Fruit fly (Drosophila melanogaster) whole organism, prepupa: ENCODE measurements around the gene CG31051.

Experiments used
- Blimp-1 ChIP-seq: fragments of 200-800 bp; sonication (Bioruptor generic); optimal IDR thresholded peaks from 3 replicates; lab custom pipeline; 2017; ENCODE audit warnings: missing biosample characterization, missing genetic modification characterization, mild to moderate bottlenecking, moderate library complexity, missing genetic modification reagents
- CG10631 ChIP-seq: fragments of 200-800 bp; sonication (Bioruptor generic); optimal IDR thresholded peaks from 2 replicates; lab custom pipeline; 2016; ENCODE audit warnings: missing biosample characterization, missing genetic modification characterization
- CG11294 ChIP-seq: fragments of 200-800 bp; sonication (Bioruptor generic); IDR thresholded peaks from 2 replicates; pipeline ENCODE4 v1.3.6; 2022; ENCODE audit warnings: missing biosample characterization, missing genetic modification characterization
- CG15336 ChIP-seq: fragments of 200-800 bp; sonication (Bioruptor generic); IDR thresholded peaks from 2 replicates; pipeline ENCODE4 v1.3.6; 2022; ENCODE audit warnings: missing biosample characterization, missing genetic modification characterization
- CG31627 ChIP-seq: fragments of 200-800 bp; sonication (Bioruptor generic); optimal IDR thresholded peaks from 3 replicates; lab custom pipeline; 2016; ENCODE audit warnings: missing biosample characterization, missing genetic modification characterization
- CG32006 ChIP-seq: fragments of 200-800 bp; sonication (Bioruptor generic); optimal IDR thresholded peaks from 3 replicates; lab custom pipeline; 2017; ENCODE audit warnings: missing biosample characterization, mild to moderate bottlenecking, missing genetic modification characterization
- CG6163 ChIP-seq: fragments of 200-800 bp; sonication (Bioruptor generic); IDR thresholded peaks from 3 replicates; pipeline ENCODE4 v1.3.6; 2022; ENCODE audit warnings: missing biosample characterization, missing genetic modification characterization
- CG6276 ChIP-seq: fragments of 200-800 bp; sonication (Bioruptor generic); optimal IDR thresholded peaks from 2 replicates; lab custom pipeline; 2017; ENCODE audit warnings: missing biosample characterization, mild to moderate bottlenecking, missing genetic modification characterization
- CG6792 ChIP-seq: fragments of 200-800 bp; sonication (Bioruptor generic); optimal IDR thresholded peaks from 3 replicates; lab custom pipeline; 2016; ENCODE audit warnings: missing biosample characterization, missing genetic modification characterization
- CG6808 ChIP-seq: fragments of 200-800 bp; sonication (Bioruptor generic); optimal IDR thresholded peaks from 3 replicates; lab custom pipeline; 2017; ENCODE audit warnings: missing biosample characterization, missing genetic modification characterization, mild to moderate bottlenecking, moderate library complexity, missing genetic modification reagents
- CG6854 ChIP-seq: fragments of 200-800 bp; sonication (Bioruptor generic); optimal IDR thresholded peaks from 2 replicates; lab custom pipeline; 2017; ENCODE audit warnings: missing biosample characterization, mild to moderate bottlenecking, missing genetic modification characterization
- CG7368 ChIP-seq: fragments of 200-800 bp; sonication (Bioruptor generic); optimal IDR thresholded peaks from 3 replicates; lab custom pipeline; 2016; ENCODE audit warnings: missing biosample characterization, missing genetic modification characterization
- CG8119 ChIP-seq: fragments of 200-800 bp; sonication (Bioruptor generic); IDR thresholded peaks from 3 replicates; pipeline ENCODE4 v1.3.6; 2022; ENCODE audit warnings: missing biosample characterization, missing genetic modification characterization
- CG9139 ChIP-seq: fragments of 200-800 bp; sonication (Bioruptor generic); optimal IDR thresholded peaks from 3 replicates; lab custom pipeline; 2017; ENCODE audit warnings: missing biosample characterization, mild to moderate bottlenecking, missing genetic modification characterization
- Eip75B ChIP-seq: fragments of 200-800 bp; sonication (Bioruptor generic); optimal IDR thresholded peaks from 3 replicates; lab custom pipeline; 2016; ENCODE audit warnings: missing biosample characterization, missing genetic modification characterization
- Eip78C ChIP-seq: fragments of 200-800 bp; sonication (Bioruptor generic); peaks from one replicate; lab custom pipeline; 2016; ENCODE audit warnings: missing biosample characterization, missing genetic modification characterization
- Eip93F ChIP-seq: fragments of 200-800 bp; sonication (Bioruptor generic); optimal IDR thresholded peaks from 2 replicates; lab custom pipeline; 2016; ENCODE audit warnings: missing biosample characterization, mild to moderate bottlenecking, missing genetic modification characterization
- Ets21C ChIP-seq: fragments of 200-800 bp; sonication (Bioruptor generic); optimal IDR thresholded peaks from 3 replicates; lab custom pipeline; 2016; ENCODE audit warnings: missing biosample characterization, missing genetic modification characterization
- Gug ChIP-seq: fragments of 200-800 bp; sonication (Bioruptor generic); IDR thresholded peaks from 2 replicates; pipeline ENCODE4 v1.3.6; 2022; ENCODE audit warnings: missing biosample characterization, missing genetic modification characterization
- Hr38 ChIP-seq: sonication (Bioruptor generic); optimal IDR thresholded peaks from 2 replicates; lab custom pipeline; 2016; ENCODE audit warnings: missing biosample characterization, missing genetic modification characterization
- Hr39 ChIP-seq: fragments of 200-800 bp; sonication (Bioruptor generic); optimal IDR thresholded peaks from 2 replicates; lab custom pipeline; 2016; ENCODE audit warnings: missing biosample characterization, missing genetic modification characterization
- Sox102F ChIP-seq: fragments of 200-800 bp; sonication (Bioruptor generic); optimal IDR thresholded peaks from 2 replicates; lab custom pipeline; 2016; ENCODE audit warnings: missing biosample characterization, mild to moderate bottlenecking, missing genetic modification characterization
- Sox14 ChIP-seq: fragments of 200-800 bp; sonication (Bioruptor generic); optimal IDR thresholded peaks from 3 replicates; lab custom pipeline; 2016; ENCODE audit warnings: missing biosample characterization, missing genetic modification characterization
- Sox15 ChIP-seq: fragments of 200-800 bp; sonication (Bioruptor generic); optimal IDR thresholded peaks from 3 replicates; lab custom pipeline; 2016; ENCODE audit warnings: missing biosample characterization, missing genetic modification characterization
- achi ChIP-seq: fragments of 200-800 bp; sonication (Bioruptor generic); optimal IDR thresholded peaks from 3 replicates; lab custom pipeline; 2016; ENCODE audit warnings: missing biosample characterization, missing genetic modification characterization
- acj6 ChIP-seq: fragments of 200-800 bp; sonication (Bioruptor generic); optimal IDR thresholded peaks from 3 replicates; lab custom pipeline; 2016; ENCODE audit warnings: missing biosample characterization, missing genetic modification characterization
- cyc ChIP-seq: fragments of 200-800 bp; sonication (Bioruptor generic); optimal IDR thresholded peaks from 3 replicates; lab custom pipeline; 2016; ENCODE audit warnings: missing biosample characterization, missing genetic modification characterization
- eg ChIP-seq: fragments of 200-800 bp; sonication (Bioruptor generic); IDR thresholded peaks from 3 replicates; pipeline ENCODE4 v1.3.6; 2022; ENCODE audit warnings: missing biosample characterization, missing genetic modification characterization
- esn ChIP-seq: fragments of 200-800 bp; sonication (Bioruptor generic); optimal IDR thresholded peaks from 2 replicates; lab custom pipeline; 2016; ENCODE audit warnings: missing biosample characterization, mild to moderate bottlenecking, missing genetic modification characterization, moderate library complexity
- fd85E ChIP-seq: fragments of 200-800 bp; sonication (Bioruptor generic); optimal IDR thresholded peaks from 3 replicates; lab custom pipeline; 2016; ENCODE audit warnings: missing biosample characterization, missing genetic modification characterization
- fkh ChIP-seq: fragments of 200-800 bp; sonication (Bioruptor generic); optimal IDR thresholded peaks from 3 replicates; lab custom pipeline; 2017; ENCODE audit warnings: missing biosample characterization, mild to moderate bottlenecking, missing genetic modification characterization, moderate library complexity
- net ChIP-seq: fragments of 200-800 bp; sonication (Bioruptor generic); optimal IDR thresholded peaks from 3 replicates; lab custom pipeline; 2016; ENCODE audit warnings: missing biosample characterization, missing genetic modification characterization
- salr ChIP-seq, 2 experiments: fragments of 200-800 bp; sonication (Bioruptor generic); optimal IDR thresholded peaks; 3 replicates each; lab custom pipeline; 2016 to 2018; ENCODE audit warnings: missing biosample characterization in 2 of 2, missing genetic modification characterization in 2 of 2, mild to moderate bottlenecking in 1 of 2
- spab ChIP-seq: fragments of 200-800 bp; sonication (Bioruptor generic); optimal IDR thresholded peaks from 2 replicates; lab custom pipeline; 2017; ENCODE audit warnings: missing biosample characterization, mild to moderate bottlenecking, missing genetic modification characterization, missing genetic modification reagents
- ss ChIP-seq, 2 experiments: fragments of 200-800 bp; sonication (Bioruptor generic); optimal IDR thresholded peaks; 2 replicates in 1 of 2; 3 replicates in 1 of 2; lab custom pipeline; 2017 to 2018; ENCODE audit warnings: mild to moderate bottlenecking in 2 of 2, missing biosample characterization in 2 of 2, missing genetic modification characterization in 2 of 2, moderate library complexity in 1 of 2
- svp ChIP-seq: fragments of 200-800 bp; sonication (Bioruptor generic); peaks from one replicate; lab custom pipeline; 2016; ENCODE audit warnings: missing biosample characterization, missing genetic modification characterization
- topi ChIP-seq: fragments of 200-800 bp; sonication (Bioruptor generic); optimal IDR thresholded peaks from 3 replicates; lab custom pipeline; 2016; ENCODE audit warnings: missing biosample characterization, missing genetic modification characterization

The CG31051 gene

DNA sequence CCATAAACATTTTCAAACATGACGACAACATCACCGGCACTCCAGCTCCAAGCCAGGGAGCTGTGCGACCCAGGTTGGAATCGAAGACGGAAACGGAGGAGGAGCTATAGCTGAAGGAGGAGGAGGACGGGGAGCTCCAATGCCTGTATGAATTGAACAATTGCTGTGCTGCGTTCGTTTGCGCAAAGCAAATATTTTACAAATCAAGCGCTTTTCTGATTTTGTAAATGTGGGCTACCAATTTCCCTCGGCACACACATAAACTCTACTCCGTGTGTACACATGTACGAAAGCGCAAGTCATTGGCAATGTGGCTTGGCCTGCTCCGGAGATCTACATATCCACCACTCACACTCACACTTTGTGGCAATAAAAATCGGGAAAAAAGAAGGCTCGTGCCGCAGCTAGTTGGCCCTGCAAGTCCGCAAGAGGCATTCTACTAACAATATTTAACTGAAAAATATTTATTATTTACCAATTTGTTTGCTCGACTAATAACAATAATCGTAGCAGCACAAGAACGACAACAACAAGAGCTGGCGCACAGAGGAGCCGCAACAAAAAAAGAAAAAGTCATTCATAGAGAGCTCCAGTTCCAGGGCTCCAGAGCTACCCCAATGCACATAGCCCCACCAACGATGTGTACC, 49.3 kb upstream of the CG31051 start (continued):
- TF ChIP-seq Hr38 (GFP tag; lab: Kevin White, UChicago) (no peak), CG6808 (GFP tag; lab: Kevin White, UChicago) (no peak), esn (GFP tag; lab: Kevin White, UChicago) (no peak), CG6854 (no peak), CG7368 (GFP tag; lab: Kevin White, UChicago) (no peak), Gug (no peak)
- TF ChIP-seq, all 60 proteins: peak for 8

- TF ChIP-seq CG6276 (GFP tag; lab: Kevin White, UChicago) (no peak), acj6 (GFP tag; lab: Kevin White, UChicago) (no peak), svp (GFP tag; lab: Kevin White, UChicago) (peak; percentile 75), CG6808 (GFP tag; lab: Kevin White, UChicago) (no peak), CG10631 (GFP tag; lab: Kevin White, UChicago) (no peak), CG7368 (GFP tag; lab: Kevin White, UChicago) (no peak), fkh (GFP tag; lab: Kevin White, UChicago) (peak; percentile 79), CG6792 (GFP tag; lab: Kevin White, UChicago) (no peak), Eip93F (no peak), Eip78C (peak; percentile 53)
Measured at dm6 chr3R:28568095-28568750, 47.9 kb upstream of the CG31051 start.

DNA sequence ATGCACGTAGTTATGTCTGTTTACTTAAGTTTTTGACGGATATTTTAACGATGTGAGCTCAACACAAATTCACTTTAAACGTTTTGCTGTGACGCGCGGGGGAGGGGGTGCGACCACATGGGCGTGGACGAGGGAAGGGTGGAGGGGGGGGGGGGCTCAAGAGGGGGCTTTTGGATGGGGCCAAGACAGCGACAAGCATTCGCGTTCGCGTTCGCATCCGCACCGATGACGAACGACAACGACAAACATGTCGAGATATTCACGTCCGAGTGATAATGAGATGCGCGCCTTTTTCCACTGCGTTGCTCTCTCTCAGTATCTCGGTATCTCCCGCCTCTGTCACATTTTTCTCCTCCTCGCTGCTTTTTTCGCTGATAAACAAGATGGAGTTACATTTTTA, 43.2 kb upstream of the CG31051 start:
- TF ChIP-seq Hr39 = no peak
- TF ChIP-seq fkh (GFP tag; lab: Kevin White, UChicago) = peak; percentile 97

dm6 chr3R:28562654-28563198, 42.4 kb upstream of the CG31051 start:
- TF ChIP-seq CG6163 (GFP tag; lab: Robert Waterston, UW) (0 out of 3 replicates have a peak, but pooled peaks have one; percentile 9), achi (GFP tag; lab: Kevin White, UChicago) (peak; percentile 10), ss (GFP tag; optimal IDR thresholded peaks at IDR 0.05; lab: Kevin White, UChicago) (no peak), CG6792 (GFP tag; lab: Kevin White, UChicago) (no peak), net (GFP tag; lab: Kevin White, UChicago) (no peak), Blimp-1 (GFP tag; lab: Kevin White, UChicago) (no peak), svp (GFP tag; lab: Kevin White, UChicago) (peak; percentile 50), CG15336 (GFP tag; lab: Robert Waterston, UW) (no peak), CG32006 (GFP tag; lab: Kevin White, UChicago) (peak; percentile 39), fkh (GFP tag; lab: Kevin White, UChicago) (peak; percentile 13), CG11294 (no peak), Eip78C (peak; percentile 31), CG8119 (GFP tag; lab: Robert Waterston, UW) (0 out of 3 replicates have a peak, but pooled peaks have one; percentile 17), Sox14 (GFP tag; lab: Kevin White, UChicago) (no peak), Sox102F (no peak), salr (GFP tag; optimal IDR thresholded peaks at IDR 0.05; lab: Kevin White, UChicago) (no peak), topi (GFP tag; lab: Kevin White, UChicago) (peak; percentile 1), spab (GFP tag; lab: Kevin White, UChicago) (no peak), CG9139 (no peak), Sox15 (no peak), CG31627 (no peak), fd85E (GFP tag; lab: Kevin White, UChicago) (no peak), Eip75B (no peak), CG10631 (GFP tag; lab: Kevin White, UChicago) (no peak), Ets21C (GFP tag; lab: Kevin White, UChicago) (no peak), eg (0 out of 3 replicates have a peak, but pooled peaks have one; percentile 35), cyc (GFP tag; lab: Kevin White, UChicago) (no peak)
